Fruit fly (Drosophila melanogaster): ENCODE measurements around the gene Cpr78Cc.

Gene Cpr78Cc

dm6 chr3L:21253761-21254523 is 46.4 kb upstream of the Cpr78Cc start (continued):
- TF ChIP-seq gcm2 (GFP tag; optimal IDR thresholded peaks at IDR 0.05) = no peak
- no peak for TF ChIP-seq ERR (GFP tag; optimal IDR thresholded peaks at IDR 0.05)
- TF ChIP-seq Doc3 (GFP tag; IDR thresholded peaks at IDR 0.05; ENCODE audit: partially characterized antibody) = no peak
- TF ChIP-seq Med (GFP tag) = peak; percentile 12
- TF ChIP-seq CG14965 (GFP tag; optimal IDR thresholded peaks at IDR 0.05; ENCODE audit: borderline replicate concordance) = no peak
- no peak for TF ChIP-seq sug (tag; optimal IDR thresholded peaks at IDR 0.05)
- no peak for TF ChIP-seq BtbVII (GFP tag; optimal IDR thresholded peaks at IDR 0.05)
- TF ChIP-seq Deaf1 (tag; optimal IDR thresholded peaks at IDR 0.05) = no peak
- peak; percentile 33 for TF ChIP-seq gcm (GFP tag; optimal IDR thresholded peaks at IDR 0.05)
- TF ChIP-seq CG11723 (GFP tag; optimal IDR thresholded peaks at IDR 0.05) = no peak
- peak; percentile 19 for TF ChIP-seq CG12219 (GFP tag; optimal IDR thresholded peaks at IDR 0.05)
- TF ChIP-seq usp (GFP tag; optimal IDR thresholded peaks at IDR 0.05) = no peak
- TF ChIP-seq Dek (tag; optimal IDR thresholded peaks at IDR 0.05) = no peak
- peak; percentile 11 for TF ChIP-seq Hr3 (GFP tag; optimal IDR thresholded peaks at IDR 0.05)
- TF ChIP-seq Sox102F (GFP tag; optimal IDR thresholded peaks at IDR 0.05) = peak; percentile 71
- TF ChIP-seq tll (GFP tag; optimal IDR thresholded peaks at IDR 0.05) = no peak
- TF ChIP-seq pnt (GFP tag; optimal IDR thresholded peaks at IDR 0.05) = peak; percentile 42
- TF ChIP-seq croc (GFP tag; conservative IDR thresholded peaks at IDR 0.05) = 0 out of 3 replicates have a peak, but pooled peaks have one; percentile 31
- no peak for TF ChIP-seq ci (GFP tag; IDR thresholded peaks at IDR 0.05)
- peak; percentile 83 for TF ChIP-seq Drgx (GFP tag; IDR thresholded peaks at IDR 0.05)
- TF ChIP-seq BEAF-32 (GFP tag; optimal IDR thresholded peaks at IDR 0.05) = no peak
- TF ChIP-seq Bteb2 (GFP tag; optimal IDR thresholded peaks at IDR 0.05) = no peak
- TF ChIP-seq crol (GFP tag; IDR thresholded peaks at IDR 0.05) = no peak
- no peak for TF ChIP-seq CG10654 (GFP tag; optimal IDR thresholded peaks at IDR 0.05)
- TF ChIP-seq CG11398 (GFP tag; optimal IDR thresholded peaks at IDR 0.05) = no peak
- peak; percentile 95 for TF ChIP-seq nom (GFP tag; optimal IDR thresholded peaks at IDR 0.05)
- TF ChIP-seq HmgZ (tag; optimal IDR thresholded peaks at IDR 0.05) = no peak
- no peak for TF ChIP-seq disco-r (GFP tag; optimal IDR thresholded peaks at IDR 0.05)
- no peak for TF ChIP-seq CG2889 (GFP tag; IDR thresholded peaks at IDR 0.05)
- TF ChIP-seq CG31441 (GFP tag; IDR thresholded peaks at IDR 0.05) = peak; percentile 65
- peak; percentile 57 for TF ChIP-seq CG7839 (tag; optimal IDR thresholded peaks at IDR 0.05)
- TF ChIP-seq pan (optimal IDR thresholded peaks at IDR 0.05) = no peak
- no peak for TF ChIP-seq pan (GFP tag; optimal IDR thresholded peaks at IDR 0.05 in 1 of 2, IDR thresholded peaks at IDR 0.05 in 1 of 2)
- TF ChIP-seq pb (GFP tag; optimal IDR thresholded peaks at IDR 0.05) = no peak
- TF ChIP-seq sqz (GFP tag; optimal IDR thresholded peaks at IDR 0.05) = no peak
- TF ChIP-seq hbn (GFP tag; IDR thresholded peaks at IDR 0.05; ENCODE audit: partially characterized antibody) = no peak
- no peak for TF ChIP-seq CG8290 (GFP tag; optimal IDR thresholded peaks at IDR 0.05)
- TF ChIP-seq CG8290 (tag; optimal IDR thresholded peaks at IDR 0.05) = no peak
- peak; percentile 76 for TF ChIP-seq gem (tag; optimal IDR thresholded peaks at IDR 0.05)
- TF ChIP-seq CG16815 (GFP tag; optimal IDR thresholded peaks at IDR 0.05) = no peak
- no peak for TF ChIP-seq wor (GFP tag; IDR thresholded peaks at IDR 0.05)
- TF ChIP-seq tin (GFP tag; optimal IDR thresholded peaks at IDR 0.05) = peak; percentile 35
- TF ChIP-seq Elba2 (GFP tag; optimal IDR thresholded peaks at IDR 0.05) = no peak
- TF ChIP-seq odd (GFP tag; optimal IDR thresholded peaks at IDR 0.05) = no peak
- 0 out of 3 replicates have a peak, but pooled peaks have one; percentile 11 for TF ChIP-seq CG3726 (GFP tag; IDR thresholded peaks at IDR 0.05)
- TF ChIP-seq salm (tag; optimal IDR thresholded peaks at IDR 0.05) = no peak
- no peak for TF ChIP-seq CG17385 (GFP tag; optimal IDR thresholded peaks at IDR 0.05)
- no peak for TF ChIP-seq cas (GFP tag; IDR thresholded peaks at IDR 0.05)
- TF ChIP-seq Sin3A (optimal IDR thresholded peaks at IDR 0.05) = no peak
- TF ChIP-seq CG15514 (GFP tag; optimal IDR thresholded peaks at IDR 0.05) = no peak
